Worm (Caenorhabditis elegans): Measurements from ENCODE around the gene R05G6.4.

DNA sequence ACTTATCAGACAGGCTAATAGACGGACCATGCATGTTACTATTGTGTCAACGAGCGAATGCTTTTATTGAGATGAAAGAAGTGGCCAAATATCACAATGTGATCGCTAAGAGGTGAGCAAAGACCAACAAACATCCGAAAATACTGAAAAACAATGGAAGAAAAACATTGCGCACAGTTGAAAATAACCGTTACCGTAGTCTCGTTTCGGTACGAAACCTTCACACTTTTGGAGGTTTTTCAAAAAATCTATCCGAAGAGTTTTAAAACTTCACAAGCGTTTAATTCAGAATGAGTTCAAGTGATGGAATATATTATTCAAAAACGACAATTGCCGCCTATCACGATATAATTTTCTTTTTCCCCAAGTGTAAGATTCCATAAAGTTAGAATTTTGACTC, 4.2 kb upstream of the R05G6.4 start:
- TF ChIP-seq sox-4 (tag; optimal IDR thresholded peaks at IDR 0.05) = no peak
- TF ChIP-seq ttx-3 (tag; optimal IDR thresholded peaks at IDR 0.05) = no peak
- TF ChIP-seq C38D4.7 (GFP tag; optimal IDR thresholded peaks at IDR 0.05) = no peak
- no peak for TF ChIP-seq odd-2 (tag; optimal IDR thresholded peaks at IDR 0.05)
- no peak for TF ChIP-seq unc-3 (GFP tag; conservative IDR thresholded peaks at IDR 0.05)
- no peak for TF ChIP-seq unc-3 (tag; optimal IDR thresholded peaks at IDR 0.05)
- no peak for TF ChIP-seq nhr-11 (tag; optimal IDR thresholded peaks at IDR 0.05)

Data from whole organism, late embryonic.